Worm (Caenorhabditis elegans) whole organism, mixed stage, embryonic: ENCODE measurements around the gene ppm-1.G.

ENCODE experiments used
- elt-3 ChIP-seq: fragments of 150-350 bp; optimal IDR thresholded peaks from 2 replicates; lab custom pipeline; 2014; ENCODE audit warnings: missing biosample characterization, missing genetic modification characterization
- flh-1 ChIP-seq: fragments of 200-800 bp; sonication (Bioruptor generic); optimal IDR thresholded peaks from 2 replicates; lab custom pipeline; 2018; ENCODE audit warnings: mild to moderate bottlenecking, missing genetic modification characterization, moderate library complexity, missing compliant biosample characterization
- lin-32 ChIP-seq: fragments of 200-800 bp; sonication (Bioruptor generic); optimal IDR thresholded peaks from 2 replicates; lab custom pipeline; 2018; ENCODE audit warnings: mild to moderate bottlenecking, missing genetic modification characterization, missing compliant biosample characterization
- lsy-2 ChIP-seq: fragments of 150-350 bp; optimal IDR thresholded peaks from 2 replicates; lab custom pipeline; 2014; ENCODE audit warnings: missing biosample characterization, missing genetic modification characterization
- nhr-2 ChIP-seq: fragments of 150-350 bp; optimal IDR thresholded peaks from 2 replicates; lab custom pipeline; 2014; ENCODE audit warnings: missing biosample characterization, missing genetic modification characterization
- nhr-237 ChIP-seq: fragments of 150-350 bp; optimal IDR thresholded peaks from 2 replicates; lab custom pipeline; 2014; ENCODE audit warnings: missing biosample characterization, missing genetic modification characterization
- pha-4 ChIP-seq: fragments of 150-350 bp; optimal IDR thresholded peaks from 2 replicates; lab custom pipeline; 2018; ENCODE audit warnings: missing biosample characterization, missing genetic modification reagents, missing genetic modification characterization
- snpc-4 ChIP-seq: fragments of 150-350 bp; optimal IDR thresholded peaks from 2 replicates; lab custom pipeline; 2014; ENCODE audit warnings: missing biosample characterization, missing genetic modification characterization
- unc-120 ChIP-seq: sonication (generic microtip); optimal IDR thresholded peaks from 2 replicates; lab custom pipeline; 2017; ENCODE audit warnings: missing genetic modification characterization, missing compliant biosample characterization; ENCODE audit not compliant: poor library complexity, severe bottlenecking
- unc-39 ChIP-seq: fragments of 150-350 bp; optimal IDR thresholded peaks from 2 replicates; lab custom pipeline; 2014; ENCODE audit warnings: missing biosample characterization, missing genetic modification characterization
- unc-62 ChIP-seq: fragments of 150-350 bp; optimal IDR thresholded peaks from 2 replicates; lab custom pipeline; 2014; ENCODE audit warnings: missing biosample characterization, missing genetic modification reagents, missing genetic modification characterization
- zip-8 ChIP-seq: fragments of 150-350 bp; optimal IDR thresholded peaks from 2 replicates; lab custom pipeline; 2014; ENCODE audit warnings: missing biosample characterization, missing genetic modification characterization
- ztf-11 ChIP-seq: fragments of 150-350 bp; optimal IDR thresholded peaks from 2 replicates; lab custom pipeline; 2014; ENCODE audit warnings: missing biosample characterization, missing genetic modification characterization

DNA sequence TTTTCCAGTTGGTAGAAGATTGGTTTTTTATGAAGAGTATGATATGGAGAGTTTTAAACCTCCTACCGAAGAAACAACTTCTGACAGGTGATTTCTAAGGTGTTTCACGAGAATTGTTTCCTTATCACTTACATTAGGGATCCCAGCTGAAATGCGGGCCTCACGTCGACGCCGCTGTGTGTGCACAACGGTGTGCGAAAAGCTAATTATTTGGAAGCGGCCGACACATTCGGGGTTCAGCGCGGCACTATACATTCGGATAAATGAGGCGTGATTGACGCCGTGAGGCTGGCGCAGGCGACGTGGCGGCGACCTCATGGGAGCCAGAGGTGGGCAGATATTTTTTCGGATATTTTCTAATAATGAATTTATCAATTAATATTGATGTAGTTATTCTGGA lies 35.8 kb downstream of the ppm-1.G start:
- no peak for TF ChIP-seq unc-120 (tag; lab: Kevin White, UChicago)
- TF ChIP-seq lsy-2 (tag; lab: Kevin White, UChicago): no peak
- TF ChIP-seq flh-1: no peak
- no peak for TF ChIP-seq lin-32
- TF ChIP-seq unc-62 (GFP tag; lab: Kevin White, UChicago): no peak
- TF ChIP-seq elt-3 (tag; lab: Kevin White, UChicago): no peak
- TF ChIP-seq zip-8 (tag; lab: Kevin White, UChicago): no peak
- no peak for TF ChIP-seq pha-4 (tag; lab: Kevin White, UChicago)
- no peak for TF ChIP-seq snpc-4 (tag; lab: Kevin White, UChicago)
- no peak for TF ChIP-seq ztf-11
- no peak for TF ChIP-seq unc-39 (tag; lab: Kevin White, UChicago)
- no peak for TF ChIP-seq nhr-2
- TF ChIP-seq nhr-237 (tag; lab: Kevin White, UChicago): no peak
